Worm (Caenorhabditis elegans) whole organism, L4/young adult: ENCODE measurements around the gene T19D12.4.
"Not testable (repeated sequence)": the region's sequence is repeated elsewhere in the genome, so short reads cannot be mapped to it uniquely, and the experiment has no call there.

ENCODE experiments used
- W03F9.2 ChIP-seq: fragments of 150-350 bp; optimal IDR thresholded peaks from 2 replicates; lab custom pipeline; 2014; ENCODE audit warnings: missing biosample characterization, missing genetic modification characterization
- dao-5 ChIP-seq: sonication (generic microtip); optimal IDR thresholded peaks from 2 replicates; lab custom pipeline; 2016; ENCODE audit warnings: missing genotype, missing genetic modification characterization, moderate library complexity, missing compliant biosample characterization
- him-1 ChIP-seq: sonication (generic microtip); optimal IDR thresholded peaks from 2 replicates; lab custom pipeline; 2016; ENCODE audit warnings: missing genotype, missing genetic modification reagents, missing genetic modification characterization, missing compliant biosample characterization

DNA sequence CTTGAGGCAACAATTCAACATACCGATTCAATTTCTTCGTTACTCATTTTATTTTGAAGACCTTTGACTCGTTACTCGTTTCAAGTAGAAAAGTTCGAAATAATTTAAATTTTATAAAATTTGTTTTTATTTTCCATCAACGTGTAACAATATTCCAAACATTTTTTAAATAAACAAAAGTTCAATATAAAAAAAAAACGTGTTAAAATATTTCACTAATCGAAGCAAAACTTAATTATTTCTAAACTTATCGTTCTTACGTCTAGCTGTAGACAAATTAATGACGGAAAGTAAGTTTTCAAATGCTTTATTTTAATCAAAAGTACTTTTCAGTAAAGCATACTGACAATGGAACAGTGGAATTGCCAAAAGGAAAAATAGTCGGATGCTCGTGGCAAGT, 3.7 kb upstream of the T19D12.4 start, which contains the start of the genes F54H5.5 and F54H5.2:
- TF ChIP-seq him-1, dao-5, W03F9.2 (tag; lab: Kevin White, UChicago): not testable (repeated sequence)
